Worm (Caenorhabditis elegans) whole organism, L3 larva: ENCODE results near the gene F08D12.4.

ENCODE experiments used
- R02D3.7 ChIP-seq: fragments of 150-350 bp; optimal IDR thresholded peaks from 2 replicates; lab custom pipeline; 2014; ENCODE audit warnings: missing biosample characterization, missing genetic modification characterization
- ZK546.5 ChIP-seq: sonication (generic microtip); optimal IDR thresholded peaks from 2 replicates; lab custom pipeline; 2017; ENCODE audit warnings: missing biosample characterization, missing genetic modification characterization
- aly-2 ChIP-seq: fragments of 150-350 bp; optimal IDR thresholded peaks from 2 replicates; lab custom pipeline; 2014; ENCODE audit warnings: missing biosample characterization, missing genetic modification characterization
- ceh-16 ChIP-seq: sonication (generic microtip); optimal IDR thresholded peaks from 2 replicates; lab custom pipeline; 2017; ENCODE audit warnings: missing biosample characterization, missing genetic modification characterization
- ceh-28 ChIP-seq: fragments of 150-350 bp; optimal IDR thresholded peaks from 2 replicates; lab custom pipeline; 2014; ENCODE audit warnings: missing biosample characterization, missing genetic modification reagents, missing genetic modification characterization
- ceh-82 ChIP-seq: fragments of 150-350 bp; optimal IDR thresholded peaks from 2 replicates; lab custom pipeline; 2014; ENCODE audit warnings: missing biosample characterization, missing genetic modification characterization
- ceh-9 ChIP-seq: sonication (generic microtip); optimal IDR thresholded peaks from 2 replicates; lab custom pipeline; 2018; ENCODE audit warnings: missing biosample characterization, missing genetic modification characterization
- daf-12 ChIP-seq: fragments of 150-350 bp; optimal IDR thresholded peaks from 2 replicates; lab custom pipeline; 2014; ENCODE audit warnings: missing biosample characterization, missing genetic modification reagents, missing genetic modification characterization
- egl-27 ChIP-seq: sonication (generic microtip); optimal IDR thresholded peaks from 4 replicates; lab custom pipeline; 2017; ENCODE audit warnings: missing biosample characterization, missing genetic modification reagents, missing genetic modification characterization
- egl-5 ChIP-seq: fragments of 150-350 bp; optimal IDR thresholded peaks from 2 replicates; lab custom pipeline; 2017; ENCODE audit warnings: missing biosample characterization, missing genetic modification reagents, missing genetic modification characterization, inconsistent platforms
- elt-2 ChIP-seq: sonication (generic microtip); optimal IDR thresholded peaks from 2 replicates; lab custom pipeline; 2016; ENCODE audit warnings: missing genetic modification reagents, mild to moderate bottlenecking, missing genetic modification characterization, missing compliant biosample characterization
- fkh-10 ChIP-seq: sonication (generic microtip); optimal IDR thresholded peaks from 2 replicates; lab custom pipeline; 2017; ENCODE audit warnings: missing biosample characterization, missing genetic modification reagents, missing genetic modification characterization
- fkh-2 ChIP-seq: fragments of 150-350 bp; optimal IDR thresholded peaks from 2 replicates; lab custom pipeline; 2014; ENCODE audit warnings: missing biosample characterization, missing genetic modification reagents, missing genetic modification characterization
- fos-1 ChIP-seq: fragments of 150-350 bp; optimal IDR thresholded peaks from 2 replicates; lab custom pipeline; 2014; ENCODE audit warnings: missing biosample characterization, missing genetic modification characterization
- hmg-11 ChIP-seq: sonication (generic microtip); optimal IDR thresholded peaks from 2 replicates; lab custom pipeline; 2016; ENCODE audit warnings: missing genetic modification characterization, missing compliant biosample characterization
- jun-1 ChIP-seq: fragments of 150-350 bp; optimal IDR thresholded peaks from 2 replicates; lab custom pipeline; 2014; ENCODE audit warnings: missing biosample characterization, missing genetic modification reagents, missing genetic modification characterization
- lin-15B ChIP-seq: fragments of 150-350 bp; optimal IDR thresholded peaks from 2 replicates; lab custom pipeline; 2014; ENCODE audit warnings: missing biosample characterization, missing genetic modification characterization
- lin-39 ChIP-seq: fragments of 150-350 bp; optimal IDR thresholded peaks from 2 replicates; lab custom pipeline; 2018; ENCODE audit warnings: missing biosample characterization, missing genetic modification reagents, missing genetic modification characterization
- lsy-12 ChIP-seq: sonication (generic microtip); optimal IDR thresholded peaks from 2 replicates; lab custom pipeline; 2016; ENCODE audit warnings: mild to moderate bottlenecking, missing genetic modification characterization, missing compliant biosample characterization
- mdl-1 ChIP-seq: fragments of 150-350 bp; optimal IDR thresholded peaks from 2 replicates; lab custom pipeline; 2014; ENCODE audit warnings: missing biosample characterization, missing genetic modification characterization
- mml-1 ChIP-seq: fragments of 150-350 bp; sonication (generic microtip); optimal IDR thresholded peaks from 3 replicates; lab custom pipeline; 2014; ENCODE audit warnings: missing biosample characterization, missing genetic modification characterization
- nfya-1 ChIP-seq: sonication (generic microtip); optimal IDR thresholded peaks from 2 replicates; lab custom pipeline; 2017; ENCODE audit warnings: missing genetic modification characterization, mild to moderate bottlenecking, missing compliant biosample characterization, antibody characterized with exemption, moderate library complexity; ENCODE audit not compliant: insufficient read depth
- nhr-11 ChIP-seq: fragments of 150-350 bp; optimal IDR thresholded peaks from 2 replicates; lab custom pipeline; 2014; ENCODE audit warnings: missing biosample characterization, missing genetic modification characterization
- nhr-12 ChIP-seq: fragments of 150-350 bp; optimal IDR thresholded peaks from 2 replicates; lab custom pipeline; 2014; ENCODE audit warnings: missing biosample characterization, missing genetic modification characterization
- nhr-23 ChIP-seq: fragments of 150-350 bp; optimal IDR thresholded peaks from 2 replicates; lab custom pipeline; 2014; ENCODE audit warnings: missing biosample characterization, missing genetic modification reagents, missing genetic modification characterization
- nhr-237 ChIP-seq: fragments of 150-350 bp; optimal IDR thresholded peaks from 2 replicates; lab custom pipeline; 2014; ENCODE audit warnings: missing biosample characterization, missing genetic modification characterization
- nhr-25 ChIP-seq: sonication (generic microtip); optimal IDR thresholded peaks from 2 replicates; lab custom pipeline; 2017; ENCODE audit warnings: missing biosample characterization, missing genetic modification characterization
- nhr-28 ChIP-seq: fragments of 150-350 bp; optimal IDR thresholded peaks from 2 replicates; lab custom pipeline; 2014; ENCODE audit warnings: missing biosample characterization, missing genetic modification characterization
- nhr-43 ChIP-seq: sonication (generic microtip); optimal IDR thresholded peaks from 2 replicates; lab custom pipeline; 2016; ENCODE audit warnings: mild to moderate bottlenecking, missing genetic modification characterization, missing compliant biosample characterization; ENCODE audit not compliant: poor library complexity, severe bottlenecking
- nhr-77 ChIP-seq: fragments of 150-350 bp; optimal IDR thresholded peaks from 2 replicates; lab custom pipeline; 2014; ENCODE audit warnings: missing biosample characterization, missing genetic modification characterization
- pha-4 ChIP-seq: fragments of 150-350 bp; optimal IDR thresholded peaks from 2 replicates; lab custom pipeline; 2014; ENCODE audit warnings: missing biosample characterization, missing genetic modification reagents, missing genetic modification characterization
- pqm-1 ChIP-seq: fragments of 150-350 bp; optimal IDR thresholded peaks from 2 replicates; lab custom pipeline; 2017; ENCODE audit warnings: missing biosample characterization, missing genetic modification characterization, inconsistent platforms
- sea-2 ChIP-seq: fragments of 150-350 bp; sonication (generic microtip); optimal IDR thresholded peaks from 4 replicates; lab custom pipeline; 2014; ENCODE audit warnings: missing biosample characterization, missing genetic modification reagents, missing genetic modification characterization
- skn-1 ChIP-seq: fragments of 150-350 bp; optimal IDR thresholded peaks from 2 replicates; lab custom pipeline; 2014; ENCODE audit warnings: missing biosample characterization, missing genetic modification characterization
- tbx-2 ChIP-seq: sonication (generic microtip); optimal IDR thresholded peaks from 2 replicates; lab custom pipeline; 2016; ENCODE audit warnings: mild to moderate bottlenecking, missing genetic modification characterization, missing compliant biosample characterization
- unc-39 ChIP-seq: sonication (generic microtip); optimal IDR thresholded peaks from 4 replicates; lab custom pipeline; 2017; ENCODE audit warnings: missing biosample characterization, missing genetic modification characterization
- unc-62 ChIP-seq: fragments of 150-350 bp; sonication (generic microtip); optimal IDR thresholded peaks from 4 replicates; lab custom pipeline; 2014; ENCODE audit warnings: missing biosample characterization, missing genetic modification reagents, missing genetic modification characterization
- zag-1 ChIP-seq: fragments of 150-350 bp; optimal IDR thresholded peaks from 2 replicates; lab custom pipeline; 2014; ENCODE audit warnings: missing biosample characterization, missing genetic modification characterization
- ztf-11 ChIP-seq: fragments of 150-350 bp; optimal IDR thresholded peaks from 2 replicates; lab custom pipeline; 2014; ENCODE audit warnings: missing biosample characterization, missing genetic modification characterization
- ztf-4 ChIP-seq: fragments of 150-350 bp; optimal IDR thresholded peaks from 2 replicates; lab custom pipeline; 2014; ENCODE audit warnings: missing biosample characterization, missing genetic modification characterization

F08D12.4 gene

ce11 chrII:2735192-2735591 is 42.8 kb upstream of the F08D12.4 start, which contains the start of gene wdr-31:
Gene wdr-31 (minus strand): TSS chrII:2735292.
- TF ChIP-seq ceh-16 (tag; lab: Kevin White, UChicago) (no peak), ceh-82 (no peak), lsy-12 (no peak), ceh-9 (tag; lab: Kevin White, UChicago) (no peak), ceh-28 (tag; lab: Kevin White, UChicago) (no peak), nhr-12 (tag; lab: Kevin White, UChicago) (no peak), ztf-11 (no peak)
- TF ChIP-seq, all 47 proteins: peak for 0

DNA sequence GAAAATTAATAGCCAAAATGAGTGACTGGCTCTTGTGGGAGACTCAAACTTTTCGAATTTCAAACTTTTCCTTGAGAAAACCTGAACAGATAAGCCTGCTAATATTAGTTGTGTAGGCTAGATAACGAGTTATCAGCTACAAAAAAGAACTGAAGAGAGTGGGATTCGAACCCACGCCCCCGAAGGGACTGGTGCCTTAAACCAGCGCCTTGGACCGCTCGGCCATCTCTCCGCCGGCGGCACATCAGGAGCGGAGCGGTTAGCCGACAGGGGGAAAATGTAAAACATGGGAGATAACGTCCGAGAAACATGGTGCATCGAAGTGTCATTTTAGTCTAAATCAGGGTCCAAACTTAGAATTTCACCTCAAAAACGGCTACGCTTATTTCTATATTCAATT is 42.3 kb upstream of the F08D12.4 start:
- TF ChIP-seq nhr-77 (tag; lab: Kevin White, UChicago) = no peak
- TF ChIP-seq sea-2 (GFP tag; lab: Kevin White, UChicago) = no peak
- no peak for TF ChIP-seq unc-39 (tag; lab: Kevin White, UChicago)
- TF ChIP-seq daf-12 (tag; lab: Kevin White, UChicago) = no peak
- no peak for TF ChIP-seq nhr-25 (tag; lab: Kevin White, UChicago)
- TF ChIP-seq hmg-11 (tag; lab: Kevin White, UChicago) = no peak
- no peak for TF ChIP-seq skn-1
- no peak for TF ChIP-seq nhr-237 (tag; lab: Kevin White, UChicago)
- no peak for TF ChIP-seq nhr-23
- TF ChIP-seq mml-1 = no peak
- TF ChIP-seq nhr-11 = no peak
- TF ChIP-seq unc-62 = no peak
- TF ChIP-seq nfya-1 = no peak
- no peak for TF ChIP-seq lin-15B (tag; lab: Kevin White, UChicago)
- no peak for TF ChIP-seq mdl-1 (tag; lab: Kevin White, UChicago)
- TF ChIP-seq nhr-28 (tag; lab: Kevin White, UChicago) = no peak
- TF ChIP-seq zag-1 (tag; lab: Kevin White, UChicago) = no peak
- TF ChIP-seq ceh-82 = no peak

ce11 chrII:2736156-2736728 is 41.7 kb upstream of the F08D12.4 start, which contains the start of gene T05A8.8:
Gene T05A8.8 (plus strand): TSS chrII:2736678.
- TF ChIP-seq egl-5 (tag; lab: Kevin White, UChicago) = no peak
- no peak for TF ChIP-seq nhr-12 (tag; lab: Kevin White, UChicago)
- TF ChIP-seq aly-2 (tag; lab: Kevin White, UChicago) = no peak
- TF ChIP-seq nfya-1 = no peak
- no peak for TF ChIP-seq elt-2 (tag; lab: Kevin White, UChicago)
- TF ChIP-seq lsy-12 = no peak
- TF ChIP-seq pha-4 (tag; lab: Kevin White, UChicago) = no peak
- TF ChIP-seq nhr-11 = no peak
- no peak for TF ChIP-seq lin-39 (tag; lab: Kevin White, UChicago)
- TF ChIP-seq ztf-4 (tag; lab: Kevin White, UChicago) = no peak
- TF ChIP-seq lin-15B (tag; lab: Kevin White, UChicago) = no peak
- TF ChIP-seq nhr-23 = no peak
- TF ChIP-seq ceh-16 (tag; lab: Kevin White, UChicago) = no peak
- TF ChIP-seq R02D3.7 (tag; lab: Kevin White, UChicago) = no peak
- TF ChIP-seq unc-62 = no peak
- TF ChIP-seq fos-1 = no peak
- TF ChIP-seq ZK546.5 (tag; lab: Kevin White, UChicago) = no peak
- no peak for TF ChIP-seq tbx-2 (tag; lab: Kevin White, UChicago)
- TF ChIP-seq egl-27 (tag; lab: Kevin White, UChicago) = no peak

DNA sequence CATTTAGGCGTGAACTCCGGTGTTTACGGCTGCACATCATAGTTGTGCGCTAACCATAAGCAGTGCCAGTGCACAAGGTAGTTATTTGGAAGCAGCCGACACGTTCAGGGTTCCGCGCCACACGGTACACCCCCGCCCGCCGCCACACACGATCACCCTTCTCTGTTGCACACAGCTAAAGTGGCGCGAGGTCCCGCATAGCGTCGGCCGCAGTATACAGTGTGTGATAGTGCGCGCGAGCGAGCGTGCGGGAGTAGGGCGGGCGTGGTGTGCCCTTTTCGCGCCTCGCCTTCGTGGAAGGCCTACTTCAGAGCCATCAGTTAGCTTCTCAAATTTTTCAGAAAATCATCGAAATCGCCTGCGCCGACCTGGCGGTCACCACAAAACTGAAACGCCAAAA is 41.0 kb upstream of the F08D12.4 start:
- TF ChIP-seq ZK546.5 (tag; lab: Kevin White, UChicago) (no peak), nhr-77 (tag; lab: Kevin White, UChicago) (no peak), ceh-16 (tag; lab: Kevin White, UChicago) (no peak), pqm-1 (tag; lab: Kevin White, UChicago) (no peak), fkh-10 (GFP tag; lab: Kevin White, UChicago) (no peak), nhr-43 (tag; lab: Kevin White, UChicago) (no peak), ztf-11 (no peak), jun-1 (tag; lab: Kevin White, UChicago) (no peak), unc-39 (tag; lab: Kevin White, UChicago) (no peak), nhr-11 (no peak), ceh-28 (tag; lab: Kevin White, UChicago) (no peak), hmg-11 (tag; lab: Kevin White, UChicago) (no peak), mml-1 (no peak), pha-4 (tag; lab: Kevin White, UChicago) (no peak), fkh-2 (tag; lab: Kevin White, UChicago) (no peak), sea-2 (GFP tag; lab: Kevin White, UChicago) (no peak), R02D3.7 (tag; lab: Kevin White, UChicago) (no peak), mdl-1 (tag; lab: Kevin White, UChicago) (no peak), fos-1 (no peak), nhr-237 (tag; lab: Kevin White, UChicago) (no peak)
- TF ChIP-seq, all 47 proteins: peak for 0
